Fruit fly (Drosophila melanogaster): ENCODE results near the gene CG12355.
A peak's percentile ranks its signal among the peaks of the same experiment; 100 is the strongest.

The CG12355 gene

dm6 chr3L:15498745-15499144, 3.4 kb upstream of the CG12355 start, which contains the start of gene CG7275 (continued):
- TF ChIP-seq CoRest (tag; optimal IDR thresholded peaks at IDR 0.05): peak; percentile 15
- peak; percentile 52 for TF ChIP-seq Sin3A (optimal IDR thresholded peaks at IDR 0.05)
- TF ChIP-seq CG34422 (GFP tag; IDR thresholded peaks at IDR 0.05): peak; percentile 53; the same call in 1 of the 3 replicates
- no peak for TF ChIP-seq croc (GFP tag; conservative IDR thresholded peaks at IDR 0.05)
- TF ChIP-seq CG14710 (tag; optimal IDR thresholded peaks at IDR 0.05): peak; percentile 100
- TF ChIP-seq CG8765 (GFP tag; IDR thresholded peaks at IDR 0.05): no peak
- no peak for TF ChIP-seq Abd-B (GFP tag; optimal IDR thresholded peaks at IDR 0.05)
- TF ChIP-seq sim (GFP tag; IDR thresholded peaks at IDR 0.05): no peak
- no peak for TF ChIP-seq CG10274 (GFP tag; optimal IDR thresholded peaks at IDR 0.05)
- no peak for TF ChIP-seq dimm (GFP tag; IDR thresholded peaks at IDR 0.05)
- TF ChIP-seq amos (GFP tag; IDR thresholded peaks at IDR 0.05; ENCODE audit: partially characterized antibody): peak; percentile 55; the same call in 1 of the 2 replicates
- peak; percentile 34 for TF ChIP-seq mirr (GFP tag; optimal IDR thresholded peaks at IDR 0.05)
- no peak for TF ChIP-seq pho (GFP tag; optimal IDR thresholded peaks at IDR 0.05)
- TF ChIP-seq da (GFP tag; optimal IDR thresholded peaks at IDR 0.05): no peak
- no peak for TF ChIP-seq Hsf (GFP tag; optimal IDR thresholded peaks at IDR 0.05)
- TF ChIP-seq dm (GFP tag; optimal IDR thresholded peaks at IDR 0.05): peak; percentile 95
- peak; percentile 91 for TF ChIP-seq MBD-R2 (GFP tag; IDR thresholded peaks at IDR 0.05)
- TF ChIP-seq crp (GFP tag; optimal IDR thresholded peaks at IDR 0.05): peak; percentile 86 to 98
- no peak for TF ChIP-seq crc (GFP tag; optimal IDR thresholded peaks at IDR 0.05)
- no peak for TF ChIP-seq aop (GFP tag; IDR thresholded peaks at IDR 0.05)
- TF ChIP-seq CG2712 (tag; optimal IDR thresholded peaks at IDR 0.05): peak; percentile 2
- no peak for TF ChIP-seq repo (GFP tag; optimal IDR thresholded peaks at IDR 0.05)
- TF ChIP-seq lmd (GFP tag; IDR thresholded peaks at IDR 0.05): no peak
- TF ChIP-seq run (tag; optimal IDR thresholded peaks at IDR 0.05): no peak
- TF ChIP-seq Awh (GFP tag; IDR thresholded peaks at IDR 0.05): no peak
- no peak for TF ChIP-seq CG16779 (GFP tag; IDR thresholded peaks at IDR 0.05)
- no peak for TF ChIP-seq CG6272 (GFP tag; IDR thresholded peaks at IDR 0.05)
- no peak for TF ChIP-seq C15 (GFP tag; IDR thresholded peaks at IDR 0.05)
- TF ChIP-seq HLH4C (GFP tag; IDR thresholded peaks at IDR 0.05; ENCODE audit: partially characterized antibody): 0 out of 3 replicates have a peak, but pooled peaks have one; percentile 48
- TF ChIP-seq Myb (GFP tag; optimal IDR thresholded peaks at IDR 0.05): peak; percentile 47
- no peak for TF ChIP-seq Mad (GFP tag; optimal IDR thresholded peaks at IDR 0.05)
- no peak for TF ChIP-seq CG11560 (tag; IDR thresholded peaks at IDR 0.05)
- peak in 1 of 2 experiments; percentile 23 for TF ChIP-seq insv (GFP tag; optimal IDR thresholded peaks at IDR 0.05)
- TF ChIP-seq nmo (GFP tag; optimal IDR thresholded peaks at IDR 0.05): peak; percentile 39
- TF ChIP-seq CG11093 (GFP tag; IDR thresholded peaks at IDR 0.05): no peak
- TF ChIP-seq lov (optimal IDR thresholded peaks at IDR 0.05): no peak
- no peak for TF ChIP-seq lov (GFP tag; IDR thresholded peaks at IDR 0.05)
- TF ChIP-seq lbe (GFP tag; optimal IDR thresholded peaks at IDR 0.05): no peak
- TF ChIP-seq CG13624 (GFP tag; optimal IDR thresholded peaks at IDR 0.05): peak; percentile 55
- TF ChIP-seq tna (GFP tag; IDR thresholded peaks at IDR 0.05; ENCODE audit: partially characterized antibody): no peak
- TF ChIP-seq en (GFP tag; optimal IDR thresholded peaks at IDR 0.05): no peak
- no peak for TF ChIP-seq CG2129 (GFP tag; IDR thresholded peaks at IDR 0.05; ENCODE audit: partially characterized antibody)
- TF ChIP-seq CG10462 (GFP tag; optimal IDR thresholded peaks at IDR 0.05): no peak
- TF ChIP-seq CG16813 (GFP tag; IDR thresholded peaks at IDR 0.05; ENCODE audit: partially characterized antibody): peak; percentile 37; the same call in 2 of the 3 replicates
- TF ChIP-seq tup (GFP tag; optimal IDR thresholded peaks at IDR 0.05): no peak
- no peak for TF ChIP-seq Deaf1 (tag; optimal IDR thresholded peaks at IDR 0.05)
- TF ChIP-seq dpn (GFP tag; optimal IDR thresholded peaks at IDR 0.05): no peak
- peak; percentile 59 for TF ChIP-seq CG17186 (GFP tag; optimal IDR thresholded peaks at IDR 0.05)
- TF ChIP-seq stwl (tag; optimal IDR thresholded peaks at IDR 0.05): peak; percentile 92
- TF ChIP-seq E2f2 (GFP tag; IDR thresholded peaks at IDR 0.05): peak; percentile 98
- TF ChIP-seq CG31365 (tag; optimal IDR thresholded peaks at IDR 0.05): no peak
- peak; percentile 65; the same call in 2 of the 3 replicates for TF ChIP-seq Opbp (GFP tag; IDR thresholded peaks at IDR 0.05; ENCODE audit: partially characterized antibody)
